Fruit fly (Drosophila melanogaster) whole organism, adult: Measurements from ENCODE around the gene CG13771.

Experiments
- CG11617 ChIP-seq: fragments of 200-800 bp; sonication (Bioruptor generic); optimal IDR thresholded peaks from 2 replicates; lab custom pipeline; 2017; ENCODE audit warnings: mild to moderate bottlenecking, missing biosample characterization, missing genetic modification reagents, missing genetic modification characterization
- CG12768 ChIP-seq: fragments of 200-800 bp; sonication (Bioruptor generic); optimal IDR thresholded peaks from 2 replicates; lab custom pipeline; 2017; ENCODE audit warnings: missing biosample characterization, missing genetic modification characterization, mild to moderate bottlenecking, moderate library complexity, missing genetic modification reagents
- CG14711 ChIP-seq: fragments of 200-800 bp; sonication (Bioruptor generic); optimal IDR thresholded peaks from 2 replicates; lab custom pipeline; 2018; ENCODE audit warnings: missing biosample characterization, mild to moderate bottlenecking, missing genetic modification characterization, moderate library complexity
- CG1620 ChIP-seq: fragments of 200-800 bp; sonication (Bioruptor generic); optimal IDR thresholded peaks from 2 replicates; lab custom pipeline; 2016; ENCODE audit warnings: missing biosample characterization, missing genetic modification characterization
- CG33017 ChIP-seq: fragments of 200-800 bp; sonication (Bioruptor generic); optimal IDR thresholded peaks from 2 replicates; lab custom pipeline; 2018; ENCODE audit warnings: missing biosample characterization, mild to moderate bottlenecking, missing genetic modification characterization, moderate library complexity
- CG5204 ChIP-seq: fragments of 200-800 bp; sonication (Bioruptor generic); optimal IDR thresholded peaks from 2 replicates; lab custom pipeline; 2016; ENCODE audit warnings: missing biosample characterization, missing genetic modification characterization
- CG7045 ChIP-seq: fragments of 200-800 bp; sonication (Bioruptor generic); optimal IDR thresholded peaks from 2 replicates; lab custom pipeline; 2017; ENCODE audit warnings: missing biosample characterization, mild to moderate bottlenecking, missing genetic modification characterization
- CG7101 ChIP-seq: fragments of 200-800 bp; sonication (Bioruptor generic); optimal IDR thresholded peaks from 2 replicates; lab custom pipeline; 2018; ENCODE audit warnings: missing biosample characterization, mild to moderate bottlenecking, missing genetic modification characterization, moderate library complexity
- Clk ChIP-seq: fragments of 200-800 bp; sonication (Bioruptor generic); optimal IDR thresholded peaks from 2 replicates; lab custom pipeline; 2017; ENCODE audit warnings: missing biosample characterization, missing genetic modification characterization
- Crg-1 ChIP-seq: fragments of 200-800 bp; sonication (Bioruptor generic); optimal IDR thresholded peaks from 2 replicates; lab custom pipeline; 2016; ENCODE audit warnings: missing biosample characterization, missing genetic modification characterization
- Hr96 ChIP-seq: fragments of 200-800 bp; sonication (Bioruptor generic); optimal IDR thresholded peaks from 2 replicates; lab custom pipeline; 2016; ENCODE audit warnings: missing biosample characterization, missing genetic modification characterization
- Mnt ChIP-seq: fragments of 200-800 bp; sonication (Bioruptor generic); optimal IDR thresholded peaks from 2 replicates; lab custom pipeline; 2016; ENCODE audit warnings: missing biosample characterization, mild to moderate bottlenecking, missing genetic modification characterization
- bab1 ChIP-seq: fragments of 200-800 bp; sonication (Bioruptor generic); optimal IDR thresholded peaks from 3 replicates; lab custom pipeline; 2019; ENCODE audit warnings: missing biosample characterization, mild to moderate bottlenecking, missing genetic modification characterization, moderate library complexity
- cic ChIP-seq: fragments of 200-800 bp; sonication (Bioruptor generic); optimal IDR thresholded peaks from 2 replicates; lab custom pipeline; 2017; ENCODE audit warnings: missing biosample characterization, mild to moderate bottlenecking, missing genetic modification characterization, moderate library complexity
- cnc ChIP-seq, 2 experiments: fragments of >200 bp; optimal IDR thresholded peaks; 2 replicates each; lab custom pipeline; 2017
- kay ChIP-seq: fragments of 200-800 bp; sonication (Bioruptor generic); peaks from one replicate; lab custom pipeline; 2016; ENCODE audit warnings: missing biosample characterization, missing genetic modification characterization, borderline replicate concordance
- ovo ChIP-seq: fragments of 200-800 bp; sonication (Bioruptor generic); optimal IDR thresholded peaks from 2 replicates; lab custom pipeline; 2016; ENCODE audit warnings: missing biosample characterization, missing genetic modification characterization
- pad ChIP-seq: fragments of 200-800 bp; sonication (Bioruptor generic); optimal IDR thresholded peaks from 3 replicates; lab custom pipeline; 2017; ENCODE audit warnings: missing biosample characterization, missing genetic modification characterization, mild to moderate bottlenecking, moderate library complexity, missing genetic modification reagents
- tj ChIP-seq: fragments of 200-800 bp; sonication (Bioruptor generic); optimal IDR thresholded peaks from 3 replicates; lab custom pipeline; 2017; ENCODE audit warnings: missing biosample characterization, mild to moderate bottlenecking, missing genetic modification characterization, moderate library complexity
- toe ChIP-seq: fragments of 200-800 bp; sonication (Bioruptor generic); optimal IDR thresholded peaks from 2 replicates; lab custom pipeline; 2016; ENCODE audit warnings: missing biosample characterization, missing genetic modification characterization

The CG13771 gene

DNA sequence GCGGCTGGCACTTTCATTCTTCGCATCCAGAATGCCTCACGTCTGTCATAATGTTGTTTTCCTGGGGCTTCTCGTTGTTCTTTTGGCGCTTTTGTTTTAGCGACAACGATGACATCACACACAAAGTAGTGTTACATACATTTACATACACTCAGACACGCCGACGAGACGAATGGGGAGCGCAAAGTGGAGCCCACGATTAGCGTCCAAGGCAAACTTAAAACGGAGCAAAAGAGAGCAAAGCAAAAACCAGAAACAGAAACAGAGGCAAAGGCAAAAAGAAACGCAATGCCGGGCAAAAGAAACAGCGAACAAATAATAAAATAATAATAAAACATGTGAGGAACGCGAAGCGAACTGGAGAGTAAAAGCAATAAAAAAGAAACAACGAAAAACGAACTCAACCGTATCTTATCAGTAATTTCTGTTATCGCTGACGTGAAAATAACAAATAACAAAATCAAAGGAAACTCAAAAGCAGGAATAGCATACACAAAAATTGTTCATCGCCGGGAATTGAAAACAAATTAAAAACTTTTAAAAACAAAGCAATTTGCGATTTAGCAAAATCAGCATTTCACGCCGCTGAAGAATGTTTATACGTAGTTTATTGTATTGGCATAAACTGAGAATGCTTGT is 18.9 kb downstream of the CG13771 start:
- TF ChIP-seq Mnt (GFP tag; lab: Kevin White, UChicago) (peak; percentile 48), CG33017 (no peak), Crg-1 (GFP tag; lab: Kevin White, UChicago) (peak; percentile 19), tj (peak; percentile 93), kay (GFP tag; lab: Kevin White, UChicago) (peak; percentile 99), CG11617 (GFP tag; lab: Kevin White, UChicago) (no peak), cic (peak; percentile 52)

DNA sequence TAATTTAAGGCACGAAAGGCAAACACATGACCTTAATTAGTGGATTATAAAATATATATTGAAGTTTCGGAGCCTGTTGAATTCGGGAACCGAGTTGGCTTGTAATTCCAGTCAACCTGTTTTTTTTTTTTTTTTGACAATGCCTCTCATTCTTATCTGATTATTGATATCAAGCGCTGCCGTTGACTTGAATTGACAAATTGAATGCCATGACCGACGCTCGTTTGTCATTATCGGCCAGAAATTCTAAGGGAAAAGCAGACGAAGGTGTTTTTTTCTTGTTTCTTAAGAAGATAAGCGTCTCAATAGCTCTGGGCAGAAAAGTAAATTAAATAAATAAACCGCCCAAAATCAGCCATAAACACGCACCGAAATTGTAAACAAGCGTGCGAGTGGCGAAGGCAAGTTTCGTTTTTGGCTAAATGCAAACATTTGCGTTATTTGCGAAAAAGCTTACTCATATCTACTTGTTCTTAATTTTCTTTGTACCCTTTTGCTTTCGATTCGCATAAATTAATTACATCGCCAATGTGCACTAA is 20.1 kb downstream of the CG13771 start:
- TF ChIP-seq ovo (no peak), CG7101 (tag; lab: Kevin White, UChicago) (no peak), Clk (GFP tag; lab: Kevin White, UChicago) (no peak), CG14711 (no peak), CG5204 (GFP tag; lab: Kevin White, UChicago) (no peak), CG7045 (GFP tag; lab: Kevin White, UChicago) (no peak), toe (GFP tag; lab: Kevin White, UChicago) (no peak), CG11617 (GFP tag; lab: Kevin White, UChicago) (no peak), bab1 (no peak), cic (no peak), pad (no peak), Hr96 (no peak), tj (peak; percentile 85), CG12768 (GFP tag; lab: Kevin White, UChicago) (no peak), Crg-1 (GFP tag; lab: Kevin White, UChicago) (peak; percentile 4), Mnt (GFP tag; lab: Kevin White, UChicago) (peak; percentile 7), CG33017 (no peak), CG1620 (GFP tag; lab: Kevin White, UChicago) (no peak), cnc (optimal IDR thresholded peaks at IDR 0.05; lab: Kevin White, UChicago) (no peak), kay (GFP tag; lab: Kevin White, UChicago) (peak; percentile 37)

DNA sequence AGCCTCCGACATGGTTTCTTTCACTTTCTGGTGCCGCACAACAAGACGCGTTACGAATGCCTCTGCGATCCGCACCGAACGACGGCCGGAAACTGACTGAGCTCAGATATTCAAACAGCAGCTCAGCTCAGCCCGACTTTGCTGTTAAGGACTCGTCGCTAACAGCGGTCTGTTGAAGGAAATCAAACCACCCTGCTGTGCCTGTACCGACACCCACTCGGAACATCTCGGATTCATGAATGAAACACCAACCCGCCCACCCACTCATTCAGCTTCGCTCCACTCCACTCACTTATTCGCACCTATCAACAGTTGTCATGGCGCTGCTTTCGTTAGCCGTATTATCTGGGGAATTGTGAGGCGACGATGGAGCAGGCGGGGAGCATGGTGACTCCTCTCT is 31.1 kb downstream of the CG13771 start, which contains the start of gene Oatp26F:
Oatp26F (minus strand) TSS at position 101 of the 400 bp plus-strand sequence.
- TF ChIP-seq CG7101 (tag; lab: Kevin White, UChicago) (no peak), toe (GFP tag; lab: Kevin White, UChicago) (no peak), pad (no peak), CG5204 (GFP tag; lab: Kevin White, UChicago) (no peak), cic (no peak), CG1620 (GFP tag; lab: Kevin White, UChicago) (no peak), tj (no peak), CG12768 (GFP tag; lab: Kevin White, UChicago) (no peak), cnc (optimal IDR thresholded peaks at IDR 0.05; lab: Kevin White, UChicago) (no peak), Clk (GFP tag; lab: Kevin White, UChicago) (no peak), Crg-1 (GFP tag; lab: Kevin White, UChicago) (no peak), CG7045 (GFP tag; lab: Kevin White, UChicago) (no peak), bab1 (no peak), CG33017 (no peak), CG11617 (GFP tag; lab: Kevin White, UChicago) (no peak), Hr96 (no peak), Mnt (GFP tag; lab: Kevin White, UChicago) (no peak), ovo (no peak)

DNA sequence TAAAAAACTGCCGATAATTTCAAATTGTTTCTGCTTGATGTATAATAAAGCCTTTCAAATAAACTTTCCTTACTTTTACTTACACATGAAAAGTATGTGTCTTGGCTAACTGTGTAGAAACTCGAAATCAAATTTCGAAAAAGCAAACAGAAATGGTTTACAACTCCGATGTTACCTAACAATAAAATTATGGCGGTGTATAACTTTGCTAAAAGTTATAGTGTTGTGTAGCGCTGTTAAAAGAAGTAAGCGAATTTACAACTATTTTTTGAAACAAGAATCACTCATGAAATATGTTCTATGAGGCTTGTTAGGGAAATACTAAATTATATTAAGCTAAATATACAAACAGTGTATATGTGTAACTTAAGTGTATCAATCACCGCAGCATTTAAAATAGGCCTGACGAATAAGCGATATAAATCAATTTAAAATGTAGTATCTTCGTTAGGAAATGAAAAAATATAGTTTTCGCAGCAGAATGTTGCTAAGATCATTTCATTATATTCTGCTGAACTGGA is 40.7 kb downstream of the CG13771 start, which contains the start of gene CG34345:
CG34345 (plus strand) TSS at position 471 of the 521 bp plus-strand sequence.
- TF ChIP-seq bab1, result no peak
- no peak for TF ChIP-seq Clk (GFP tag; lab: Kevin White, UChicago)
- no peak for TF ChIP-seq pad
- TF ChIP-seq toe (GFP tag; lab: Kevin White, UChicago), result no peak
- TF ChIP-seq CG14711, result peak; percentile 3
- TF ChIP-seq Hr96, result no peak
- TF ChIP-seq CG33017, result no peak
- peak; percentile 29 for TF ChIP-seq CG1620 (GFP tag; lab: Kevin White, UChicago)
- no peak for TF ChIP-seq CG12768 (GFP tag; lab: Kevin White, UChicago)

DNA sequence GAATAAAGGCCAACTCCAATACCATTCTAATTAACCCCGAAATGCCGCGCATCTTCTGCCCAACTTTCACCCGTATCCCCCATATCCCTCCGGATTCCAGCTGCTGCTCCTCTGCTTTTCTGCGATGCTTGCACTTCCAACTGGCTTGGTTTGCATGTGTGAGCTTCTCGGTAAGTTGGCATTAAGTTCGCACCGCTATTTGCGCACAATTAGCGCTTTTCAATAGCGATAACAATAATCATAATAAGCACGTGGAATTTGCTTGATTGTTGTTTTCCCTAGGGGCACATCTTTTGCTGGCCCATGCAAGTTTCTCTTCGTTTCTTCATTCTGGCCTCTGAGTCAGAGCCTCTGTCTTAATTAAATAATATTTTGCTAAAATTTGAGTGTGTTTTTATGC is 41.4 kb downstream of the CG13771 start:
- TF ChIP-seq pad, result no peak
- TF ChIP-seq tj, result peak; percentile 99
- no peak for TF ChIP-seq CG7045 (GFP tag; lab: Kevin White, UChicago)

DNA sequence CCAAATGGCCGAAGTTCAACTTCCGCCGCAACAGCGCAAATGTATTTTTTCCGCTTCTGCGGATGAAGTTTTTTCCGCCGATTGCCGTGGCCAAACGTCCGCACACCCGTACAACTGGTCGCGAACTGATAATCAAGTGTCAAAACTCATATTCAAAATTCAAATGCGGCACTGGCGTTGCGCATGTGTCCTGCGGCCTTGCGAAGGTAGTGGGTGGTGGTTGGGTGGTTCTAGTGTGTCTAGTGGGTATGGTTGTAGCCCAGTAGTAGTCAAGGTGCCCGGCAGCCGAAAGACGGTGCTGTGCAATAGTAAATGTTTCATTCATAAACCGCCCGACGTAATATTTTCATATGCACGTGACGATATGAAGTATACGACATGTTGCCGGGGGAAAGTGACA is 41.8 kb downstream of the CG13771 start, which contains the start of gene DIP-iota:
DIP-iota (minus strand) TSS at position 101 of the 400 bp plus-strand sequence.
- TF ChIP-seq cnc (optimal IDR thresholded peaks at IDR 0.05; lab: Kevin White, UChicago) (no peak), tj (no peak), CG12768 (GFP tag; lab: Kevin White, UChicago) (no peak), Mnt (GFP tag; lab: Kevin White, UChicago) (no peak), toe (GFP tag; lab: Kevin White, UChicago) (no peak), CG33017 (no peak), kay (GFP tag; lab: Kevin White, UChicago) (no peak), cic (no peak), CG1620 (GFP tag; lab: Kevin White, UChicago) (no peak), Hr96 (no peak), CG14711 (no peak)
